Fruit fly (Drosophila melanogaster) whole organism, embryonic: ENCODE data around the gene Csas.
A peak's percentile ranks its signal among the peaks of the same experiment; 100 is the strongest.

Experiments
- Adf1 ChIP-seq: fragments of 200-800 bp; sonication (Bioruptor generic); IDR thresholded peaks from 2 replicates; pipeline ENCODE4 v1.3.6; 2022; ENCODE audit warnings: missing biosample characterization, missing genetic modification characterization
- B-H2 ChIP-seq: fragments of 200-800 bp; sonication (Bioruptor generic); optimal IDR thresholded peaks from 2 replicates; lab custom pipeline; 2018; ENCODE audit warnings: missing biosample characterization, mild to moderate bottlenecking, missing genetic modification characterization
- CG10431 ChIP-seq: fragments of 200-800 bp; sonication (Bioruptor generic); optimal IDR thresholded peaks from 3 replicates; lab custom pipeline; 2018; ENCODE audit warnings: missing biosample characterization, mild to moderate bottlenecking, missing genetic modification characterization
- CG10959 ChIP-seq: fragments of 200-800 bp; sonication (Bioruptor generic); IDR thresholded peaks from 2 replicates; pipeline ENCODE4 v1.3.6; 2022; ENCODE audit warnings: missing biosample characterization, missing genetic modification characterization
- CG11093 ChIP-seq: fragments of 200-800 bp; sonication (Bioruptor generic); IDR thresholded peaks from 3 replicates; pipeline ENCODE4 v1.3.6; 2022; ENCODE audit warnings: missing biosample characterization, missing genetic modification characterization
- CG11504 ChIP-seq: fragments of 200-800 bp; sonication (Bioruptor generic); optimal IDR thresholded peaks from 3 replicates; lab custom pipeline; 2019; ENCODE audit warnings: missing biosample characterization, mild to moderate bottlenecking, missing genetic modification characterization, moderate library complexity
- CG12071 ChIP-seq: fragments of 200-800 bp; sonication (Bioruptor generic); optimal IDR thresholded peaks from 3 replicates; lab custom pipeline; 2018; ENCODE audit warnings: missing biosample characterization, mild to moderate bottlenecking, missing genetic modification characterization
- CG13287 ChIP-seq: fragments of 200-800 bp; sonication (Bioruptor generic); IDR thresholded peaks from 2 replicates; pipeline ENCODE4 v1.3.6; 2022; ENCODE audit warnings: missing biosample characterization, missing genetic modification characterization; ENCODE audit not compliant: partially characterized antibody
- CG13624 ChIP-seq: fragments of 200-800 bp; sonication (Bioruptor generic); optimal IDR thresholded peaks from 2 replicates; lab custom pipeline; 2016; ENCODE audit warnings: missing biosample characterization, missing genetic modification characterization
- CG15011 ChIP-seq: fragments of 200-800 bp; sonication (Bioruptor generic); optimal IDR thresholded peaks from 3 replicates; lab custom pipeline; 2018; ENCODE audit warnings: missing biosample characterization, mild to moderate bottlenecking, missing genetic modification characterization
- CG15601 ChIP-seq: fragments of 200-800 bp; sonication (Bioruptor generic); optimal IDR thresholded peaks from 3 replicates; lab custom pipeline; 2019; ENCODE audit warnings: missing biosample characterization, mild to moderate bottlenecking, missing genetic modification characterization, moderate library complexity
- CG17385 ChIP-seq: fragments of 200-800 bp; sonication (Bioruptor generic); optimal IDR thresholded peaks from 3 replicates; lab custom pipeline; 2018; ENCODE audit warnings: missing biosample characterization, mild to moderate bottlenecking, missing genetic modification characterization
- CG1832 ChIP-seq: fragments of 200-800 bp; sonication (Bioruptor generic); optimal IDR thresholded peaks from 2 replicates; lab custom pipeline; 2017; ENCODE audit warnings: missing biosample characterization, mild to moderate bottlenecking, missing genetic modification characterization, inconsistent platforms
- CG18476 ChIP-seq: fragments of 200-800 bp; sonication (Bioruptor generic); optimal IDR thresholded peaks from 2 replicates; lab custom pipeline; 2016; ENCODE audit warnings: missing biosample characterization, mild to moderate bottlenecking, missing genetic modification characterization
- CG3163 ChIP-seq: fragments of 200-800 bp; sonication (Bioruptor generic); optimal IDR thresholded peaks from 3 replicates; lab custom pipeline; 2016; ENCODE audit warnings: missing biosample characterization, missing genetic modification characterization
- CG32767 ChIP-seq: fragments of 200-800 bp; sonication (Bioruptor generic); IDR thresholded peaks from 2 replicates; pipeline ENCODE4 v1.3.6; 2022; ENCODE audit warnings: missing biosample characterization, missing genetic modification characterization
- CG32772 ChIP-seq: fragments of 200-800 bp; sonication (Bioruptor generic); IDR thresholded peaks from 2 replicates; pipeline ENCODE4 v1.3.6; 2022; ENCODE audit warnings: missing biosample characterization, missing genetic modification characterization
- CG4360 ChIP-seq: fragments of 200-800 bp; sonication (Bioruptor generic); IDR thresholded peaks from 2 replicates; pipeline ENCODE4 v1.3.6; 2022; ENCODE audit warnings: missing biosample characterization, missing genetic modification characterization
- CG5180 ChIP-seq: fragments of 200-800 bp; sonication (Bioruptor generic); optimal IDR thresholded peaks from 3 replicates; lab custom pipeline; 2017; ENCODE audit warnings: missing biosample characterization, missing genetic modification characterization, mild to moderate bottlenecking, moderate library complexity, missing genetic modification reagents
- CG6689 ChIP-seq: fragments of 200-800 bp; sonication (Bioruptor generic); IDR thresholded peaks from 2 replicates; pipeline ENCODE4 v1.3.6; 2022; ENCODE audit warnings: missing biosample characterization, missing genetic modification characterization
- CG6813 ChIP-seq: fragments of 200-800 bp; sonication (Bioruptor generic); optimal IDR thresholded peaks from 2 replicates; lab custom pipeline; 2017; ENCODE audit warnings: missing biosample characterization, missing genetic modification characterization, mild to moderate bottlenecking, moderate library complexity, missing genetic modification reagents
- CG7928 ChIP-seq: fragments of 200-800 bp; sonication (Bioruptor generic); optimal IDR thresholded peaks from 2 replicates; lab custom pipeline; 2017; ENCODE audit warnings: missing biosample characterization, mild to moderate bottlenecking, missing genetic modification characterization
- CG8924 ChIP-seq: fragments of 200-800 bp; optimal IDR thresholded peaks from 3 replicates; lab custom pipeline; 2019; ENCODE audit warnings: missing biosample characterization, mild to moderate bottlenecking, missing genetic modification characterization, moderate library complexity
- D19A ChIP-seq: fragments of 200-800 bp; optimal IDR thresholded peaks from 3 replicates; lab custom pipeline; 2019; ENCODE audit warnings: missing biosample characterization, mild to moderate bottlenecking, missing genetic modification characterization, moderate library complexity
- D19B ChIP-seq: fragments of 200-800 bp; sonication (Bioruptor generic); optimal IDR thresholded peaks from 2 replicates; lab custom pipeline; 2017; ENCODE audit warnings: missing biosample characterization, mild to moderate bottlenecking, missing genetic modification characterization
- E2f2 ChIP-seq: fragments of 200-800 bp; sonication (Bioruptor generic); IDR thresholded peaks from 2 replicates; pipeline ENCODE4 v1.3.6; 2022; ENCODE audit warnings: missing biosample characterization, missing genetic modification characterization
- Fer1 ChIP-seq: fragments of 200-800 bp; sonication (Bioruptor generic); optimal IDR thresholded peaks from 2 replicates; lab custom pipeline; 2017; ENCODE audit warnings: missing biosample characterization, mild to moderate bottlenecking, missing genetic modification characterization
- HHEX ChIP-seq: fragments of 200-800 bp; sonication (Bioruptor generic); optimal IDR thresholded peaks from 3 replicates; lab custom pipeline; 2017; ENCODE audit warnings: missing biosample characterization, mild to moderate bottlenecking, missing genetic modification characterization, missing genetic modification reagents
- Hmr ChIP-seq: fragments of 200-800 bp; sonication (Bioruptor generic); optimal IDR thresholded peaks from 3 replicates; lab custom pipeline; 2017; ENCODE audit warnings: mild to moderate bottlenecking, missing biosample characterization, missing genetic modification reagents, missing genetic modification characterization
- Lim3 ChIP-seq: fragments of 200-800 bp; sonication (Bioruptor generic); IDR thresholded peaks from 2 replicates; pipeline ENCODE4 v1.3.6; 2022; ENCODE audit warnings: missing biosample characterization, missing genetic modification characterization
- Lpt ChIP-seq: fragments of >200 bp; optimal IDR thresholded peaks from 2 replicates; lab custom pipeline; 2018; ENCODE audit warnings: missing biosample characterization, missing genetic modification characterization
- MESR4 ChIP-seq: fragments of 200-800 bp; sonication (Bioruptor generic); optimal IDR thresholded peaks from 2 replicates; lab custom pipeline; 2018; ENCODE audit warnings: missing biosample characterization, mild to moderate bottlenecking, missing genetic modification characterization, moderate library complexity
- NC2β ChIP-seq: fragments of 200-800 bp; sonication (Bioruptor generic); optimal IDR thresholded peaks from 2 replicates; lab custom pipeline; 2016; ENCODE audit warnings: missing biosample characterization, missing genetic modification characterization
- Pdp1 ChIP-seq, 2 experiments: fragments of 200-800 bp; sonication (Bioruptor generic); optimal IDR thresholded peaks; 3 replicates each; lab custom pipeline; 2016; ENCODE audit warnings: missing biosample characterization in 2 of 2, missing genetic modification characterization in 2 of 2, mild to moderate bottlenecking in 1 of 2, moderate library complexity in 1 of 2
- Rx ChIP-seq: fragments of 200-800 bp; sonication (Bioruptor generic); IDR thresholded peaks from 2 replicates; pipeline ENCODE4 v1.3.6; 2022; ENCODE audit warnings: missing biosample characterization, missing genetic modification characterization
- ato ChIP-seq: fragments of 200-800 bp; sonication (Bioruptor generic); IDR thresholded peaks from 2 replicates; pipeline ENCODE4 v1.3.6; 2022; ENCODE audit warnings: missing biosample characterization, missing genetic modification characterization; ENCODE audit not compliant: partially characterized antibody
- cato ChIP-seq: fragments of 200-800 bp; sonication (Bioruptor generic); optimal IDR thresholded peaks from 2 replicates; lab custom pipeline; 2016; ENCODE audit warnings: missing biosample characterization, missing genetic modification characterization, borderline replicate concordance
- dmrt99B ChIP-seq: fragments of 200-800 bp; sonication (Bioruptor generic); optimal IDR thresholded peaks from 2 replicates; lab custom pipeline; 2018; ENCODE audit warnings: missing biosample characterization, mild to moderate bottlenecking, missing genetic modification characterization, moderate library complexity
- dpn ChIP-seq, 2 experiments: fragments of 200-800 bp; sonication (Bioruptor generic); optimal IDR thresholded peaks; 3 replicates each; lab custom pipeline; 2016; ENCODE audit warnings: missing biosample characterization in 2 of 2, missing genetic modification characterization in 2 of 2
- ems ChIP-seq: fragments of 200-800 bp; sonication (Bioruptor generic); optimal IDR thresholded peaks from 3 replicates; lab custom pipeline; 2016; ENCODE audit warnings: missing biosample characterization, missing genetic modification characterization
- esg ChIP-seq: fragments of 200-800 bp; sonication (Bioruptor generic); conservative IDR thresholded peaks from 2 replicates; pipeline ENCODE4 v1.3.6; 2022; ENCODE audit warnings: missing biosample characterization, missing genetic modification characterization
- fu2 ChIP-seq: fragments of 200-800 bp; sonication (Bioruptor generic); optimal IDR thresholded peaks from 2 replicates; lab custom pipeline; 2016; ENCODE audit warnings: missing biosample characterization, missing genetic modification characterization
- gfzf ChIP-seq: fragments of 200-800 bp; sonication (Bioruptor generic); optimal IDR thresholded peaks from 2 replicates; lab custom pipeline; 2016; ENCODE audit warnings: missing biosample characterization, mild to moderate bottlenecking, missing genetic modification characterization, moderate library complexity
- hb ChIP-seq: fragments of 200-800 bp; sonication (Bioruptor generic); IDR thresholded peaks from 3 replicates; pipeline ENCODE4 v1.3.6; 2022; ENCODE audit warnings: missing biosample characterization, missing genetic modification characterization; ENCODE audit not compliant: partially characterized antibody
- lilli ChIP-seq: fragments of 200-800 bp; sonication (Bioruptor generic); optimal IDR thresholded peaks from 3 replicates; lab custom pipeline; 2016; ENCODE audit warnings: missing biosample characterization, missing genetic modification characterization
- pfk ChIP-seq: fragments of 200-800 bp; sonication (Bioruptor generic); optimal IDR thresholded peaks from 2 replicates; lab custom pipeline; 2018; ENCODE audit warnings: missing biosample characterization, mild to moderate bottlenecking, missing genetic modification characterization, moderate library complexity
- schlank ChIP-seq: fragments of 200-800 bp; sonication (Bioruptor generic); optimal IDR thresholded peaks from 2 replicates; lab custom pipeline; 2018; ENCODE audit warnings: missing biosample characterization, mild to moderate bottlenecking, missing genetic modification characterization
- zfh2 ChIP-seq: fragments of 200-800 bp; sonication (Bioruptor generic); optimal IDR thresholded peaks from 2 replicates; lab custom pipeline; 2016; ENCODE audit warnings: missing biosample characterization, missing genetic modification characterization

Gene Csas

dm6 chr3L:20002482-20003234, 13.9 kb upstream of the Csas start, which contains the start of gene CG7668 (continued):
- TF ChIP-seq dpn (GFP tag; optimal IDR thresholded peaks at IDR 0.05; lab: Kevin White, UChicago) = peak; percentile 89 to 93
- TF ChIP-seq CG1832 = no peak
- TF ChIP-seq CG4360 (GFP tag; lab: Robert Waterston, UW) = peak; percentile 64
- peak; percentile 75 for TF ChIP-seq CG6813 (GFP tag; lab: Kevin White, UChicago)
- TF ChIP-seq CG6689 (GFP tag; lab: Robert Waterston, UW) = peak; percentile 88
- peak; percentile 67 for TF ChIP-seq MESR4 (GFP tag; lab: Kevin White, UChicago)
- TF ChIP-seq pfk (GFP tag; lab: Kevin White, UChicago) = peak; percentile 47
- peak; percentile 87 for TF ChIP-seq B-H2
- TF ChIP-seq CG17385 (GFP tag; lab: Kevin White, UChicago) = peak; percentile 84
- TF ChIP-seq CG3163 (GFP tag; lab: Kevin White, UChicago) = peak; percentile 60
- peak; percentile 69 for TF ChIP-seq D19A (tag; lab: Kevin White, UChicago)
- TF ChIP-seq Lim3 (GFP tag; lab: Robert Waterston, UW) = no peak; the same call in 1 of the 2 replicates
- TF ChIP-seq cato = peak; percentile 78
- peak; percentile 91 for TF ChIP-seq CG11504 (tag; lab: Kevin White, UChicago)
- no peak for TF ChIP-seq hb
- peak; percentile 85 to 91 for TF ChIP-seq Pdp1 (GFP tag; optimal IDR thresholded peaks at IDR 0.05; lab: Kevin White, UChicago)
- peak; percentile 81 for TF ChIP-seq gfzf (GFP tag; lab: Kevin White, UChicago)
- TF ChIP-seq CG32772 (GFP tag; lab: Robert Waterston, UW) = no peak
- peak; percentile 86 for TF ChIP-seq CG32767
- peak; percentile 68 for TF ChIP-seq E2f2 (GFP tag; lab: Robert Waterston, UW)
- peak; percentile 78 for TF ChIP-seq CG5180 (GFP tag; lab: Kevin White, UChicago)
- TF ChIP-seq zfh2 = peak; percentile 77
- peak; percentile 84 for TF ChIP-seq ems (GFP tag; lab: Kevin White, UChicago)
- peak; percentile 94 for TF ChIP-seq CG8924 (tag; lab: Kevin White, UChicago)
- TF ChIP-seq dmrt99B (tag; lab: Kevin White, UChicago) = peak; percentile 89
- TF ChIP-seq NC2β (GFP tag; lab: Kevin White, UChicago) = peak; percentile 88
- TF ChIP-seq Hmr (GFP tag; lab: Kevin White, UChicago) = peak; percentile 94
- peak; percentile 73; the same call in 2 of the 3 replicates for TF ChIP-seq CG11093
- TF ChIP-seq CG10431 (GFP tag; lab: Kevin White, UChicago) = peak; percentile 71
- TF ChIP-seq CG15011 (GFP tag; lab: Kevin White, UChicago) = peak; percentile 70
- TF ChIP-seq lilli (GFP tag; lab: Kevin White, UChicago) = peak; percentile 90
- peak; percentile 81 for TF ChIP-seq fu2 (GFP tag; lab: Kevin White, UChicago)
- peak; percentile 89 for TF ChIP-seq Rx
- peak; percentile 83 for TF ChIP-seq CG12071 (GFP tag; lab: Kevin White, UChicago)
- peak; percentile 61 for TF ChIP-seq Adf1
- TF ChIP-seq CG18476 (GFP tag; lab: Kevin White, UChicago) = peak; percentile 87
- TF ChIP-seq schlank (tag; lab: Kevin White, UChicago) = peak; percentile 84
- peak; percentile 85 for TF ChIP-seq esg
- TF ChIP-seq Lpt (GFP tag; lab: Kevin White, UChicago) = no peak
- peak; percentile 32; the same call in 1 of the 2 replicates for TF ChIP-seq CG13287 (GFP tag; lab: Robert Waterston, UW)
- TF ChIP-seq D19B (GFP tag; lab: Kevin White, UChicago) = peak; percentile 99
- TF ChIP-seq HHEX = peak; percentile 88
- TF ChIP-seq CG7928 (GFP tag; lab: Kevin White, UChicago) = peak; percentile 50
- peak; percentile 83 for TF ChIP-seq CG13624 (GFP tag; lab: Kevin White, UChicago)
- TF ChIP-seq CG15601 (tag; lab: Kevin White, UChicago) = peak; percentile 85
- no peak for TF ChIP-seq ato (GFP tag; lab: Robert Waterston, UW)
- peak; percentile 90 for TF ChIP-seq Fer1 (GFP tag; lab: Kevin White, UChicago)
- TF ChIP-seq CG10959 = no peak; the same call in 1 of the 2 replicates
